Worm (Caenorhabditis elegans): ENCODE results near the gene C08B11.9.

Gene C08B11.9

ce11 chrII:8062334-8062791, 24.4 kb upstream of the C08B11.9 start, which contains the start of gene ufd-2 (continued):
- TF ChIP-seq snpc-3.4 (tag; optimal IDR thresholded peaks at IDR 0.05) (no peak), lin-26 (GFP tag; IDR thresholded peaks at IDR 0.05) (peak; percentile 68; the same call in 1 of the 2 replicates), Y53G8AR.9 (GFP tag; conservative IDR thresholded peaks at IDR 0.05) (no peak), F23B12.7 (tag; optimal IDR thresholded peaks at IDR 0.05; ENCODE audit: insufficient read depth) (peak; percentile 87), nfya-1 (tag; optimal IDR thresholded peaks at IDR 0.05; ENCODE audit: borderline replicate concordance, insufficient read depth) (no peak), rec-8 (tag; optimal IDR thresholded peaks at IDR 0.05) (no peak), madf-3 (GFP tag; IDR thresholded peaks at IDR 0.05) (no peak), dpl-1 (GFP tag; optimal IDR thresholded peaks at IDR 0.05) (peak; percentile 48), tbx-9 (tag; optimal IDR thresholded peaks at IDR 0.05; ENCODE audit: borderline replicate concordance) (no peak), ztf-22 (GFP tag; optimal IDR thresholded peaks at IDR 0.05) (no peak), madf-10 (tag; optimal IDR thresholded peaks at IDR 0.05) (no peak), nhr-27 (tag; optimal IDR thresholded peaks at IDR 0.05) (no peak), aptf-2 (GFP tag; conservative IDR thresholded peaks at IDR 0.05) (no peak), F39B2.1 (GFP tag; IDR thresholded peaks at IDR 0.05) (no peak), zfh-2 (GFP tag; conservative IDR thresholded peaks at IDR 0.05) (no peak), K12H6.12 (tag; optimal IDR thresholded peaks at IDR 0.05) (peak; percentile 46), bed-2 (GFP tag; IDR thresholded peaks at IDR 0.05) (peak; percentile 73), C17E4.6 (GFP tag; IDR thresholded peaks at IDR 0.05) (no peak), him-1 (tag; optimal IDR thresholded peaks at IDR 0.05) (no peak), bed-1 (GFP tag; IDR thresholded peaks at IDR 0.05) (no peak), akir-1 (GFP tag; optimal IDR thresholded peaks at IDR 0.05) (no peak), fkh-3 (tag; optimal IDR thresholded peaks at IDR 0.05) (no peak), F49E8.2 (tag; optimal IDR thresholded peaks at IDR 0.05; ENCODE audit: insufficient read depth) (no peak), D2030.7 (GFP tag; IDR thresholded peaks at IDR 0.05) (peak; percentile 77), K11D2.4 (GFP tag; IDR thresholded peaks at IDR 0.05) (no peak), nfya-2 (GFP tag; IDR thresholded peaks at IDR 0.05) (no peak), F33H1.4 (GFP tag; IDR thresholded peaks at IDR 0.05) (no peak; the same call in 1 of the 2 replicates), mel-28 (tag; optimal IDR thresholded peaks at IDR 0.05; ENCODE audit: borderline replicate concordance) (no peak), F22D6.2 (tag; optimal IDR thresholded peaks at IDR 0.05) (no peak), attf-3 (GFP tag; conservative IDR thresholded peaks at IDR 0.05) (peak; percentile 59; the same call in 1 of the 2 replicates), lin-35 (GFP tag; optimal IDR thresholded peaks at IDR 0.05) (peak in 1 of 3 experiments; percentile 31), F57A8.1 (GFP tag; optimal IDR thresholded peaks at IDR 0.05) (no peak), ceh-100 (GFP tag; IDR thresholded peaks at IDR 0.05) (peak; percentile 93), let-526 (GFP tag; IDR thresholded peaks at IDR 0.05) (no peak), ZK185.1 (tag; optimal IDR thresholded peaks at IDR 0.05; ENCODE audit: poor library complexity, severe bottlenecking) (peak; percentile 23), ztf-26 (tag; optimal IDR thresholded peaks at IDR 0.05) (no peak), athp-1 (tag; optimal IDR thresholded peaks at IDR 0.05) (no peak), F55B11.4 (tag; optimal IDR thresholded peaks at IDR 0.05; ENCODE audit: borderline replicate concordance, insufficient read depth) (no peak), lsl-1 (GFP tag; optimal IDR thresholded peaks at IDR 0.05) (peak; percentile 64), nhr-90 (tag; optimal IDR thresholded peaks at IDR 0.05) (no peak), attf-5 (GFP tag; optimal IDR thresholded peaks at IDR 0.05) (peak; percentile 82), ztf-3 (GFP tag; optimal IDR thresholded peaks at IDR 0.05) (no peak), F57C9.4 (tag; optimal IDR thresholded peaks at IDR 0.05) (no peak), ceh-79 (tag; optimal IDR thresholded peaks at IDR 0.05) (no peak), T07F8.4 (tag; optimal IDR thresholded peaks at IDR 0.05) (no peak), lin-54 (GFP tag; optimal IDR thresholded peaks at IDR 0.05) (no peak), B0019.2 (GFP tag; conservative IDR thresholded peaks at IDR 0.05) (no peak)
